Worm (Caenorhabditis elegans) whole organism, L4 larva: Measurements from ENCODE around the gene F19H8.2.
A peak's percentile ranks its signal among the peaks of the same experiment; 100 is the strongest.

Experiments used
- F37D6.2 ChIP-seq: sonication (generic microtip); optimal IDR thresholded peaks from 2 replicates; lab custom pipeline; 2016; ENCODE audit warnings: mild to moderate bottlenecking, missing genetic modification characterization, missing compliant biosample characterization
- F49E8.2 ChIP-seq: sonication (generic microtip); optimal IDR thresholded peaks from 2 replicates; lab custom pipeline; 2016; ENCODE audit warnings: missing compliant biosample characterization, mild to moderate bottlenecking, missing genetic modification characterization, borderline replicate concordance
- Y5F2A.4 ChIP-seq: fragments of 200-800 bp; sonication (Bioruptor generic); optimal IDR thresholded peaks from 2 replicates; lab custom pipeline; 2018; ENCODE audit warnings: mild to moderate bottlenecking, missing genetic modification characterization, missing compliant biosample characterization
- Y75B8A.6 ChIP-seq: fragments of 200-800 bp; sonication (Bioruptor generic); IDR thresholded peaks from 2 replicates; pipeline ENCODE4 v1.3.6; 2022; ENCODE audit warnings: missing genetic modification reagents, missing genetic modification characterization, missing compliant biosample characterization
- ZK337.2 ChIP-seq: fragments of 200-800 bp; sonication (Bioruptor generic); IDR thresholded peaks from 2 replicates; pipeline ENCODE4 v1.3.6; 2022; ENCODE audit warnings: missing genetic modification reagents, missing genetic modification characterization, missing compliant biosample characterization
- ZK546.5 ChIP-seq, 2 experiments: sonication (generic microtip); optimal IDR thresholded peaks; 2 replicates each; lab custom pipeline; 2017; ENCODE audit warnings: missing biosample characterization in 2 of 2, missing genetic modification characterization in 2 of 2
- aha-1 ChIP-seq: fragments of 150-350 bp; peaks from one replicate; lab custom pipeline; 2014; ENCODE audit warnings: missing biosample characterization, missing genetic modification characterization
- arid-1 ChIP-seq: fragments of 200-800 bp; sonication (Bioruptor generic); conservative IDR thresholded peaks from 2 replicates; pipeline ENCODE4 v1.3.6; 2022; ENCODE audit warnings: missing genetic modification reagents, missing genetic modification characterization, missing compliant biosample characterization
- ceh-20 ChIP-seq: fragments of 200-800 bp; sonication (Bioruptor generic); IDR thresholded peaks from 2 replicates; pipeline ENCODE4 v1.3.6; 2022; ENCODE audit warnings: missing genetic modification reagents, missing genetic modification characterization, missing compliant biosample characterization
- daf-16 ChIP-seq, 3 experiments: sonication (generic microtip); optimal IDR thresholded peaks; 2 replicates each; lab custom pipeline; 2016 to 2017; ENCODE audit warnings: missing genetic modification characterization in 3 of 3, missing genetic modification reagents in 3 of 3, mild to moderate bottlenecking in 2 of 3, missing compliant biosample characterization in 2 of 3, missing biosample characterization in 1 of 3, moderate library complexity in 1 of 3
- duxl-1 ChIP-seq: sonication (generic microtip); optimal IDR thresholded peaks from 2 replicates; lab custom pipeline; 2016; ENCODE audit warnings: mild to moderate bottlenecking, missing genetic modification characterization, moderate library complexity, missing compliant biosample characterization; ENCODE audit not compliant: poor library complexity
- egl-43 ChIP-seq: fragments of 200-800 bp; sonication (Bioruptor generic); IDR thresholded peaks from 2 replicates; pipeline ENCODE4 v1.3.6; 2022; ENCODE audit warnings: missing genetic modification reagents, missing genetic modification characterization, missing compliant biosample characterization
- fkh-10 ChIP-seq: fragments of 150-350 bp; optimal IDR thresholded peaks from 2 replicates; lab custom pipeline; 2014; ENCODE audit warnings: missing biosample characterization, missing genetic modification reagents, missing genetic modification characterization
- gei-8 ChIP-seq: fragments of 200-800 bp; sonication (Bioruptor generic); optimal IDR thresholded peaks from 2 replicates; lab custom pipeline; 2018; ENCODE audit warnings: mild to moderate bottlenecking, missing genetic modification characterization, missing compliant biosample characterization
- hif-1 ChIP-seq, 2 experiments: sonication (generic microtip); optimal IDR thresholded peaks; 2 replicates each; lab custom pipeline; 2016 to 2017; ENCODE audit warnings: missing compliant biosample characterization in 2 of 2, missing genetic modification characterization in 2 of 2, missing genetic modification reagents in 2 of 2, missing genotype in 2 of 2, mild to moderate bottlenecking in 1 of 2
- hlh-11 ChIP-seq: fragments of 200-800 bp; sonication (Bioruptor generic); optimal IDR thresholded peaks from 2 replicates; lab custom pipeline; 2018; ENCODE audit warnings: mild to moderate bottlenecking, missing genetic modification characterization, missing compliant biosample characterization
- hlh-30 ChIP-seq: sonication (generic microtip); optimal IDR thresholded peaks from 2 replicates; lab custom pipeline; 2017; ENCODE audit warnings: antibody characterized with exemption, mild to moderate bottlenecking, missing genetic modification characterization, missing compliant biosample characterization; ENCODE audit not compliant: insufficient read depth
- hmg-1.1 ChIP-seq: fragments of 200-800 bp; sonication (Bioruptor generic); IDR thresholded peaks from 2 replicates; pipeline ENCODE4 v1.3.6; 2022; ENCODE audit warnings: missing genetic modification reagents, missing genetic modification characterization, missing compliant biosample characterization
- jun-1 ChIP-seq: fragments of 150-350 bp; optimal IDR thresholded peaks from 2 replicates; lab custom pipeline; 2014; ENCODE audit warnings: missing biosample characterization, missing genetic modification reagents, missing genetic modification characterization
- lim-7 ChIP-seq: fragments of 200-800 bp; sonication (Bioruptor generic); IDR thresholded peaks from 2 replicates; pipeline ENCODE4 v1.3.6; 2022; ENCODE audit warnings: missing genetic modification characterization, missing compliant biosample characterization
- lin-1 ChIP-seq: fragments of 200-800 bp; sonication (Bioruptor generic); IDR thresholded peaks from 2 replicates; pipeline ENCODE4 v1.3.6; 2022; ENCODE audit warnings: missing genetic modification reagents, missing genetic modification characterization, missing compliant biosample characterization
- lin-38 ChIP-seq: fragments of 200-800 bp; sonication (Bioruptor generic); IDR thresholded peaks from 2 replicates; pipeline ENCODE4 v1.3.6; 2022; ENCODE audit warnings: missing genetic modification reagents, missing genetic modification characterization, missing compliant biosample characterization
- lir-3 ChIP-seq: sonication (generic microtip); optimal IDR thresholded peaks from 2 replicates; lab custom pipeline; 2016; ENCODE audit warnings: mild to moderate bottlenecking, missing genetic modification characterization, missing compliant biosample characterization
- lsy-2 ChIP-seq, 2 experiments: fragments of 150-350 bp in 1 of 2; sonication (generic microtip) in 1 of 2; optimal IDR thresholded peaks; 2 replicates each; lab custom pipeline; 2014 to 2017; ENCODE audit warnings: missing biosample characterization in 2 of 2, missing genetic modification characterization in 2 of 2
- madf-5 ChIP-seq, 2 experiments: fragments of 200-800 bp; sonication (Bioruptor generic); IDR thresholded peaks; 2 replicates each; pipeline ENCODE4 v1.3.6; 2022; ENCODE audit warnings: missing compliant biosample characterization in 2 of 2, missing genetic modification characterization in 2 of 2
- mdt-29 ChIP-seq: fragments of 200-800 bp; sonication (Bioruptor generic); IDR thresholded peaks from 2 replicates; pipeline ENCODE4 v1.3.6; 2022; ENCODE audit warnings: missing genetic modification reagents, missing genetic modification characterization, missing compliant biosample characterization
- mep-1 ChIP-seq: fragments of 150-350 bp; sonication (generic microtip); optimal IDR thresholded peaks from 3 replicates; lab custom pipeline; 2014; ENCODE audit warnings: missing biosample characterization, missing genetic modification characterization
- mes-2 ChIP-seq: sonication (generic microtip); optimal IDR thresholded peaks from 2 replicates; lab custom pipeline; 2016; ENCODE audit warnings: missing genotype, mild to moderate bottlenecking, missing genetic modification characterization, missing compliant biosample characterization; ENCODE audit not compliant: poor library complexity, severe bottlenecking
- nhr-237 ChIP-seq: sonication (generic microtip); optimal IDR thresholded peaks from 2 replicates; lab custom pipeline; 2017; ENCODE audit warnings: missing biosample characterization, missing genetic modification characterization
- nhr-41 ChIP-seq: fragments of 200-800 bp; sonication (Bioruptor generic); IDR thresholded peaks from 2 replicates; pipeline ENCODE4 v1.3.6; 2022; ENCODE audit warnings: missing genetic modification reagents, missing genetic modification characterization, missing compliant biosample characterization
- nhr-76 ChIP-seq: fragments of 150-350 bp; optimal IDR thresholded peaks from 2 replicates; lab custom pipeline; 2014; ENCODE audit warnings: missing biosample characterization, missing genetic modification characterization
- nhr-77 ChIP-seq: fragments of 150-350 bp; optimal IDR thresholded peaks from 2 replicates; lab custom pipeline; 2014; ENCODE audit warnings: missing biosample characterization, missing genetic modification characterization
- rbr-2 ChIP-seq: sonication (generic microtip); optimal IDR thresholded peaks from 2 replicates; lab custom pipeline; 2016; ENCODE audit warnings: missing genotype, missing genetic modification characterization, missing compliant biosample characterization
- saeg-2 ChIP-seq: fragments of 200-800 bp; sonication (Bioruptor generic); IDR thresholded peaks from 2 replicates; pipeline ENCODE4 v1.3.6; 2022; ENCODE audit warnings: missing genetic modification reagents, missing genetic modification characterization, missing compliant biosample characterization
- sdz-12 ChIP-seq: fragments of 200-800 bp; sonication (Bioruptor generic); optimal IDR thresholded peaks from 2 replicates; lab custom pipeline; 2018; ENCODE audit warnings: mild to moderate bottlenecking, missing genetic modification characterization, missing compliant biosample characterization
- set-16 ChIP-seq: fragments of 200-800 bp; sonication (Bioruptor generic); IDR thresholded peaks from 2 replicates; pipeline ENCODE4 v1.3.6; 2022; ENCODE audit warnings: missing genetic modification reagents, missing genetic modification characterization, missing compliant biosample characterization
- unc-130 ChIP-seq: sonication (generic microtip); optimal IDR thresholded peaks from 2 replicates; lab custom pipeline; 2016; ENCODE audit warnings: missing genetic modification reagents, missing genetic modification characterization, missing compliant biosample characterization
- vab-7 ChIP-seq: fragments of 200-800 bp; sonication (Bioruptor generic); IDR thresholded peaks from 2 replicates; pipeline ENCODE4 v1.3.6; 2022; ENCODE audit warnings: missing genetic modification reagents, missing genetic modification characterization, missing compliant biosample characterization
- zfp-2 ChIP-seq: sonication (generic microtip); optimal IDR thresholded peaks from 2 replicates; lab custom pipeline; 2016; ENCODE audit warnings: mild to moderate bottlenecking, missing genetic modification characterization, missing compliant biosample characterization
- zfp-3 ChIP-seq: fragments of 200-800 bp; sonication (Bioruptor generic); conservative IDR thresholded peaks from 2 replicates; pipeline ENCODE4 v1.3.6; 2022; ENCODE audit warnings: missing genetic modification reagents, missing genetic modification characterization, missing compliant biosample characterization

F19H8.2 gene

ce11 chrII:14569322-14569721 lies 36.3 kb downstream of the F19H8.2 start (continued):
- no peak for TF ChIP-seq saeg-2 (GFP tag; lab: Robert Waterston, UW)
- TF ChIP-seq lin-1, result no peak
- TF ChIP-seq daf-16 (GFP tag; optimal IDR thresholded peaks at IDR 0.05; lab: Kevin White, UChicago), result no peak
- TF ChIP-seq daf-16 (tag; optimal IDR thresholded peaks at IDR 0.05; lab: Kevin White, UChicago), result peak; percentile 10
- TF ChIP-seq set-16 (GFP tag; lab: Robert Waterston, UW), result peak; percentile 84

- no peak for TF ChIP-seq egl-43 (GFP tag; lab: Robert Waterston, UW)
- no peak for TF ChIP-seq jun-1
- peak; percentile 68 for TF ChIP-seq aha-1
- TF ChIP-seq, all 104 proteins: peak for 1
These were observed 37.9 kb downstream of the F19H8.2 start for ce11 chrII:14567811-14568210.

- TF ChIP-seq hif-1 (tag; optimal IDR thresholded peaks at IDR 0.05; lab: Kevin White, UChicago), result peak in 1 of 2 experiments; percentile 32
- TF ChIP-seq mes-2 (tag; lab: Kevin White, UChicago), result peak; percentile 71
- TF ChIP-seq lin-38 (GFP tag; lab: Robert Waterston, UW), result peak; percentile 48
- TF ChIP-seq unc-130, result peak; percentile 12
- TF ChIP-seq ZK337.2 (GFP tag; lab: Robert Waterston, UW), result peak; percentile 69; the same call in 1 of the 2 replicates
- TF ChIP-seq madf-5 (GFP tag; IDR thresholded peaks at IDR 0.05; lab: Robert Waterston, UW), result peak in 1 of 2 experiments; percentile 43; a peak in 1 of 4 replicates
- peak; percentile 32 for TF ChIP-seq nhr-77 (tag; lab: Kevin White, UChicago)
- 0 out of 2 replicates have a peak, but pooled peaks have one; percentile 44 for TF ChIP-seq hmg-1.1 (GFP tag; lab: Robert Waterston, UW)
- peak; percentile 15 to 94 for TF ChIP-seq lsy-2 (tag; optimal IDR thresholded peaks at IDR 0.05; lab: Kevin White, UChicago)
These were observed 41.8 kb downstream of the F19H8.2 start for ce11 chrII:14563766-14564370.

- TF ChIP-seq gei-8 (GFP tag; lab: Kevin White, UChicago), result peak; percentile 41
- peak; percentile 90 for TF ChIP-seq mep-1 (tag; lab: Kevin White, UChicago)
- peak; percentile 95 for TF ChIP-seq hlh-11 (tag; lab: Kevin White, UChicago)
- peak; percentile 100 for TF ChIP-seq Y75B8A.6 (GFP tag; lab: Robert Waterston, UW)
- peak; percentile 99 to 100 for TF ChIP-seq madf-5 (GFP tag; IDR thresholded peaks at IDR 0.05; lab: Robert Waterston, UW)
- TF ChIP-seq rbr-2, result peak; percentile 98
- peak; percentile 61 for TF ChIP-seq lir-3 (tag; lab: Kevin White, UChicago)
- TF ChIP-seq hif-1 (tag; optimal IDR thresholded peaks at IDR 0.05; lab: Kevin White, UChicago), result peak; percentile 76 to 96
- TF ChIP-seq nhr-237, result peak; percentile 54
- peak; percentile 73 for TF ChIP-seq sdz-12 (GFP tag; lab: Kevin White, UChicago)
- TF ChIP-seq mdt-29 (GFP tag; lab: Robert Waterston, UW), result peak; percentile 99
- peak; percentile 87 for TF ChIP-seq zfp-2 (tag; lab: Kevin White, UChicago)
- peak; percentile 98 for TF ChIP-seq lin-1
- TF ChIP-seq ZK337.2 (GFP tag; lab: Robert Waterston, UW), result peak; percentile 100
- TF ChIP-seq duxl-1, result peak; percentile 92
- TF ChIP-seq arid-1 (GFP tag; lab: Robert Waterston, UW), result peak; percentile 98
- TF ChIP-seq lin-38 (GFP tag; lab: Robert Waterston, UW), result peak; percentile 98
- TF ChIP-seq lim-7 (GFP tag; lab: Robert Waterston, UW), result peak; percentile 82
- TF ChIP-seq saeg-2 (GFP tag; lab: Robert Waterston, UW), result peak; percentile 98
- peak; percentile 75 for TF ChIP-seq fkh-10
- TF ChIP-seq nhr-76 (tag; lab: Kevin White, UChicago), result peak; percentile 43
- peak; percentile 92 for TF ChIP-seq F37D6.2
- TF ChIP-seq daf-16 (GFP tag; optimal IDR thresholded peaks at IDR 0.05; lab: Kevin White, UChicago), result peak; percentile 70 to 92
- TF ChIP-seq daf-16 (tag; optimal IDR thresholded peaks at IDR 0.05; lab: Kevin White, UChicago), result peak; percentile 76
- peak; percentile 98 for TF ChIP-seq nhr-41 (GFP tag; lab: Robert Waterston, UW)
- TF ChIP-seq ZK546.5 (tag; optimal IDR thresholded peaks at IDR 0.05; lab: Kevin White, UChicago), result peak in 1 of 2 experiments; percentile 63
- peak; percentile 71 for TF ChIP-seq hlh-30
- peak; percentile 64 for TF ChIP-seq Y5F2A.4 (GFP tag; lab: Kevin White, UChicago)
- peak; percentile 100 for TF ChIP-seq zfp-3 (GFP tag; lab: Robert Waterston, UW)
- peak; percentile 84 for TF ChIP-seq F49E8.2 (tag; lab: Kevin White, UChicago)
- peak; percentile 100 for TF ChIP-seq ceh-20 (GFP tag; lab: Robert Waterston, UW)
- TF ChIP-seq vab-7 (GFP tag; lab: Robert Waterston, UW), result peak; percentile 100
These were observed 44.0 kb downstream of the F19H8.2 start, which contains the start of gene mog-4 for ce11 chrII:14561549-14562115. Gene mog-4, minus strand, starts transcription at chrII:14561599.
